Worm (Caenorhabditis elegans) whole organism, late embryonic: ENCODE measurements around the gene cnep-1.

ENCODE experiments used
- F13H6.1 ChIP-seq: sonication (generic microtip); optimal IDR thresholded peaks from 2 replicates; lab custom pipeline; 2016; ENCODE audit warnings: missing genetic modification characterization, missing compliant biosample characterization
- K09A11.1 ChIP-seq: sonication (generic microtip); optimal IDR thresholded peaks from 2 replicates; lab custom pipeline; 2017; ENCODE audit warnings: antibody characterized with exemption, mild to moderate bottlenecking, missing genetic modification characterization, missing compliant biosample characterization; ENCODE audit not compliant: insufficient read depth
- T23F11.4 ChIP-seq: fragments of 200-800 bp; sonication (Bioruptor generic); optimal IDR thresholded peaks from 2 replicates; lab custom pipeline; 2018; ENCODE audit warnings: mild to moderate bottlenecking, missing genetic modification characterization, missing compliant biosample characterization
- Y22D7AL.16 ChIP-seq: sonication (generic microtip); optimal IDR thresholded peaks from 2 replicates; lab custom pipeline; 2016; ENCODE audit warnings: missing genetic modification characterization, missing compliant biosample characterization
- ama-1 ChIP-seq: fragments of 150-350 bp; optimal IDR thresholded peaks from 2 replicates; lab custom pipeline; 2014
- ceh-18 ChIP-seq: sonication (generic microtip); optimal IDR thresholded peaks from 2 replicates; lab custom pipeline; 2016; ENCODE audit warnings: missing genetic modification characterization, missing compliant biosample characterization
- ceh-19 ChIP-seq: fragments of 200-800 bp; sonication (Bioruptor generic); optimal IDR thresholded peaks from 2 replicates; lab custom pipeline; 2018; ENCODE audit warnings: mild to moderate bottlenecking, missing genetic modification characterization, missing compliant biosample characterization
- ceh-22 ChIP-seq: sonication (generic microtip); optimal IDR thresholded peaks from 2 replicates; lab custom pipeline; 2017; ENCODE audit warnings: missing biosample characterization, missing genetic modification characterization
- ceh-24 ChIP-seq: sonication (generic microtip); optimal IDR thresholded peaks from 2 replicates; lab custom pipeline; 2016; ENCODE audit warnings: mild to moderate bottlenecking, missing genetic modification characterization, missing compliant biosample characterization
- ceh-30 ChIP-seq: fragments of 150-350 bp; optimal IDR thresholded peaks from 2 replicates; lab custom pipeline; 2014; ENCODE audit warnings: missing biosample characterization, missing genetic modification characterization
- ceh-31 ChIP-seq: sonication (generic microtip); optimal IDR thresholded peaks from 2 replicates; lab custom pipeline; 2016; ENCODE audit warnings: missing genetic modification characterization, missing compliant biosample characterization
- ceh-34 ChIP-seq: sonication (generic microtip); optimal IDR thresholded peaks from 2 replicates; lab custom pipeline; 2016; ENCODE audit warnings: mild to moderate bottlenecking, missing genetic modification characterization, missing compliant biosample characterization
- ceh-48 ChIP-seq: sonication (generic microtip); optimal IDR thresholded peaks from 2 replicates; lab custom pipeline; 2016; ENCODE audit warnings: missing genetic modification characterization, inconsistent platforms, missing compliant biosample characterization
- ceh-9 ChIP-seq: sonication (generic microtip); optimal IDR thresholded peaks from 2 replicates; lab custom pipeline; 2016; ENCODE audit warnings: mild to moderate bottlenecking, missing genetic modification characterization, inconsistent platforms, missing compliant biosample characterization
- dmd-4 ChIP-seq: sonication (generic microtip); optimal IDR thresholded peaks from 2 replicates; lab custom pipeline; 2016; ENCODE audit warnings: borderline replicate concordance, missing genetic modification characterization, missing compliant biosample characterization
- elt-2 ChIP-seq: sonication (generic microtip); optimal IDR thresholded peaks from 2 replicates; lab custom pipeline; 2016; ENCODE audit warnings: missing genetic modification reagents, missing genetic modification characterization, missing compliant biosample characterization
- elt-4 ChIP-seq: sonication (generic microtip); optimal IDR thresholded peaks from 2 replicates; lab custom pipeline; 2016; ENCODE audit warnings: missing genetic modification characterization, missing compliant biosample characterization
- ets-4 ChIP-seq: sonication (generic microtip); optimal IDR thresholded peaks from 2 replicates; lab custom pipeline; 2016; ENCODE audit warnings: missing genetic modification characterization, missing compliant biosample characterization
- eyg-1 ChIP-seq: sonication (generic microtip); optimal IDR thresholded peaks from 2 replicates; lab custom pipeline; 2016; ENCODE audit warnings: missing genotype, missing genetic modification characterization, missing compliant biosample characterization
- fkh-10 ChIP-seq: fragments of 150-350 bp; optimal IDR thresholded peaks from 2 replicates; lab custom pipeline; 2014; ENCODE audit warnings: missing biosample characterization, missing genetic modification reagents, missing genetic modification characterization
- fkh-6 ChIP-seq: sonication (generic microtip); optimal IDR thresholded peaks from 2 replicates; lab custom pipeline; 2016; ENCODE audit warnings: missing genetic modification characterization, missing compliant biosample characterization
- hlh-15 ChIP-seq: sonication (generic microtip); optimal IDR thresholded peaks from 2 replicates; lab custom pipeline; 2016; ENCODE audit warnings: missing genetic modification characterization, missing compliant biosample characterization
- hlh-30 ChIP-seq: sonication (generic microtip); optimal IDR thresholded peaks from 2 replicates; lab custom pipeline; 2017; ENCODE audit warnings: antibody characterized with exemption, missing genetic modification characterization, missing compliant biosample characterization; ENCODE audit not compliant: insufficient read depth
- lim-6 ChIP-seq: sonication (generic microtip); optimal IDR thresholded peaks from 2 replicates; lab custom pipeline; 2016; ENCODE audit warnings: missing genetic modification characterization, missing compliant biosample characterization
- lin-11 ChIP-seq: fragments of 200-800 bp; sonication (Bioruptor generic); optimal IDR thresholded peaks from 2 replicates; lab custom pipeline; 2018; ENCODE audit warnings: mild to moderate bottlenecking, missing genetic modification characterization, missing compliant biosample characterization
- madf-2 ChIP-seq: sonication (generic microtip); optimal IDR thresholded peaks from 2 replicates; lab custom pipeline; 2017; ENCODE audit warnings: missing genetic modification characterization, missing compliant biosample characterization
- mec-3 ChIP-seq: sonication (generic microtip); optimal IDR thresholded peaks from 2 replicates; lab custom pipeline; 2016; ENCODE audit warnings: borderline replicate concordance, missing genetic modification characterization, missing compliant biosample characterization
- nhr-11 ChIP-seq: fragments of 150-350 bp; optimal IDR thresholded peaks from 2 replicates; lab custom pipeline; 2014; ENCODE audit warnings: missing biosample characterization, missing genetic modification characterization
- odd-2 ChIP-seq: sonication (generic microtip); optimal IDR thresholded peaks from 2 replicates; lab custom pipeline; 2017; ENCODE audit warnings: antibody characterized with exemption, mild to moderate bottlenecking, missing genetic modification characterization, missing compliant biosample characterization
- pag-3 ChIP-seq: sonication (generic microtip); optimal IDR thresholded peaks from 2 replicates; lab custom pipeline; 2016; ENCODE audit warnings: missing compliant biosample characterization, missing genetic modification characterization, borderline replicate concordance
- pha-2 ChIP-seq: sonication (generic microtip); optimal IDR thresholded peaks from 2 replicates; lab custom pipeline; 2017; ENCODE audit warnings: mild to moderate bottlenecking, missing genetic modification characterization, missing compliant biosample characterization
- pha-4 ChIP-seq: fragments of 150-350 bp; optimal IDR thresholded peaks from 2 replicates; lab custom pipeline; 2018; ENCODE audit warnings: missing biosample characterization, missing genetic modification reagents, missing genetic modification characterization
- pros-1 ChIP-seq: fragments of 150-350 bp; optimal IDR thresholded peaks from 2 replicates; lab custom pipeline; 2014; ENCODE audit warnings: missing biosample characterization, missing genetic modification reagents, missing genetic modification characterization
- ref-2 ChIP-seq: sonication (generic microtip); optimal IDR thresholded peaks from 2 replicates; lab custom pipeline; 2016; ENCODE audit warnings: missing genetic modification characterization, missing compliant biosample characterization
- rnt-1 ChIP-seq: sonication (generic microtip); optimal IDR thresholded peaks from 2 replicates; lab custom pipeline; 2016; ENCODE audit warnings: missing genetic modification characterization, missing compliant biosample characterization
- sdc-2 ChIP-seq: sonication (generic microtip); optimal IDR thresholded peaks from 2 replicates; lab custom pipeline; 2016; ENCODE audit warnings: missing genotype, missing genetic modification characterization, missing compliant biosample characterization
- sox-2 ChIP-seq: fragments of 200-800 bp; sonication (Bioruptor generic); IDR thresholded peaks from 2 replicates; pipeline ENCODE4 v1.3.6; 2022; ENCODE audit warnings: missing genetic modification reagents, missing genetic modification characterization, missing compliant biosample characterization
- sox-4 ChIP-seq: sonication (generic microtip); optimal IDR thresholded peaks from 2 replicates; lab custom pipeline; 2017; ENCODE audit warnings: mild to moderate bottlenecking, missing genetic modification characterization, inconsistent platforms, missing compliant biosample characterization
- syd-9 ChIP-seq: sonication (generic microtip); optimal IDR thresholded peaks from 2 replicates; lab custom pipeline; 2016; ENCODE audit warnings: mild to moderate bottlenecking, missing genetic modification characterization, moderate library complexity, missing compliant biosample characterization
- tbx-2 ChIP-seq: sonication (generic microtip); optimal IDR thresholded peaks from 2 replicates; lab custom pipeline; 2016; ENCODE audit warnings: missing genetic modification characterization, missing compliant biosample characterization
- unc-3 ChIP-seq, 2 experiments: fragments of 200-800 bp in 1 of 2; sonication (Bioruptor generic) in 1 of 2; sonication (generic microtip) in 1 of 2; conservative IDR thresholded peaks in 1 of 2; optimal IDR thresholded peaks in 1 of 2; 2 replicates each; pipeline versions ENCODE4 v1.3.6 to Lab custom; 2016 to 2022; ENCODE audit warnings: missing compliant biosample characterization in 2 of 2, missing genetic modification characterization in 2 of 2, missing genetic modification reagents in 1 of 2
- unc-42 ChIP-seq: sonication (generic microtip); optimal IDR thresholded peaks from 2 replicates; lab custom pipeline; 2016; ENCODE audit warnings: missing genotype, missing genetic modification characterization, missing compliant biosample characterization
- unc-55 ChIP-seq: sonication (generic microtip); optimal IDR thresholded peaks from 2 replicates; lab custom pipeline; 2017; ENCODE audit warnings: missing biosample characterization, missing genetic modification reagents, missing genetic modification characterization
- unc-86 ChIP-seq: sonication (generic microtip); optimal IDR thresholded peaks from 2 replicates; lab custom pipeline; 2016; ENCODE audit warnings: missing genetic modification characterization, missing compliant biosample characterization
- zip-5 ChIP-seq: sonication (generic microtip); optimal IDR thresholded peaks from 2 replicates; lab custom pipeline; 2016; ENCODE audit warnings: missing genetic modification characterization, missing compliant biosample characterization
- ztf-16 ChIP-seq: sonication (generic microtip); optimal IDR thresholded peaks from 2 replicates; lab custom pipeline; 2017; ENCODE audit warnings: missing genetic modification characterization, missing compliant biosample characterization

cnep-1 gene

DNA sequence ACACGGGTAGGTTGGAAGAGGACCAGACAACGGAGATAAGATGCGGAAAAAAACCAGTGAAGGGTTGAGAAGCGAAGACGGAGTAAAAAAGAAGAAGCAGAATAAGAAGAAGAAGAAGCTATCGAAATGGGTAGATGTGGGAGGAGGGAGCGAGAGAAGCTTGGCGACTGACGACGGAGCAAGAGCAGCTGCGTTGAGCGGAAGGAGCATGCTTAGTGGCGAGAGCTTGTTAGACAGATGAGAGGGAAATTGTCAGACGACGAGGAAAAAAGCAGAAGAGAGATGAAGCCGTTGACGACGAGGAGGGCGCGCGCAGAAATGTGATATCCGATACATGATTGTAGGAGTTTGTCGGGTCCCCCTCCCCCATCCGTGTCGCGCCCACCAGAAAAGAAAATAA, 16.8 kb downstream of the cnep-1 start (continued):
- TF ChIP-seq ceh-24 (tag; lab: Kevin White, UChicago) (no peak), hlh-15 (tag; lab: Kevin White, UChicago) (no peak), ets-4 (tag; lab: Kevin White, UChicago) (no peak), sdc-2 (tag; lab: Kevin White, UChicago) (no peak), K09A11.1 (tag; lab: Kevin White, UChicago) (no peak), lim-6 (no peak), sox-4 (tag; lab: Kevin White, UChicago) (no peak), T23F11.4 (GFP tag; lab: Kevin White, UChicago) (no peak), ceh-19 (GFP tag; lab: Kevin White, UChicago) (peak; percentile 30), elt-2 (tag; lab: Kevin White, UChicago) (no peak), sox-2 (no peak), unc-55 (GFP tag; lab: Kevin White, UChicago) (peak; percentile 8), dmd-4 (no peak), pros-1 (tag; lab: Kevin White, UChicago) (no peak), syd-9 (tag; lab: Kevin White, UChicago) (no peak), ceh-18 (tag; lab: Kevin White, UChicago) (peak; percentile 81), pha-4 (tag; lab: Kevin White, UChicago) (no peak), rnt-1 (no peak), eyg-1 (tag; lab: Kevin White, UChicago) (no peak), elt-4 (tag; lab: Kevin White, UChicago) (no peak), unc-42 (tag; lab: Kevin White, UChicago) (peak; percentile 68), madf-2 (tag; lab: Kevin White, UChicago) (no peak), pha-2 (no peak), Y22D7AL.16 (tag; lab: Kevin White, UChicago) (no peak), odd-2 (tag; lab: Kevin White, UChicago) (no peak), ama-1 (lab: Kevin White, UChicago) (no peak), fkh-10 (peak; percentile 29), ref-2 (no peak), fkh-6 (no peak), hlh-30 (tag; lab: Kevin White, UChicago) (no peak), mec-3 (tag; lab: Kevin White, UChicago) (no peak), unc-3 (GFP tag; conservative IDR thresholded peaks at IDR 0.05; lab: Robert Waterston, UW) (no peak), unc-3 (tag; optimal IDR thresholded peaks at IDR 0.05; lab: Kevin White, UChicago) (no peak), tbx-2 (tag; lab: Kevin White, UChicago) (peak; percentile 11), lin-11 (tag; lab: Kevin White, UChicago) (no peak), nhr-11 (tag; lab: Kevin White, UChicago) (no peak), ceh-31 (tag; lab: Kevin White, UChicago) (peak; percentile 63), zip-5 (no peak), ceh-34 (peak; percentile 79), ceh-48 (tag; lab: Kevin White, UChicago) (no peak), pag-3 (no peak), ceh-30 (tag; lab: Kevin White, UChicago) (no peak), ceh-9 (tag; lab: Kevin White, UChicago) (no peak), unc-86 (tag; lab: Kevin White, UChicago) (no peak), ztf-16 (tag; lab: Kevin White, UChicago) (no peak), F13H6.1 (tag; lab: Kevin White, UChicago) (no peak), ceh-22 (no peak)
